Worm (Caenorhabditis elegans) whole organism, L1 larva: ENCODE measurements around the gene rpl-36.A.

Experiments
- C34B4.2 ChIP-seq: sonication (generic microtip); optimal IDR thresholded peaks from 2 replicates; lab custom pipeline; 2017; ENCODE audit warnings: mild to moderate bottlenecking, missing genetic modification characterization, missing compliant biosample characterization
- Y116A8C.19 ChIP-seq: sonication (generic microtip); optimal IDR thresholded peaks from 2 replicates; lab custom pipeline; 2016; ENCODE audit warnings: missing compliant biosample characterization, missing genetic modification characterization, borderline replicate concordance
- aha-1 ChIP-seq: fragments of 150-350 bp; optimal IDR thresholded peaks from 2 replicates; lab custom pipeline; 2014; ENCODE audit warnings: missing biosample characterization, missing genetic modification characterization
- alr-1 ChIP-seq: fragments of 200-800 bp; sonication (Bioruptor generic); optimal IDR thresholded peaks from 2 replicates; lab custom pipeline; 2018; ENCODE audit warnings: borderline replicate concordance, mild to moderate bottlenecking, missing genetic modification characterization, missing compliant biosample characterization
- aly-2 ChIP-seq: fragments of 150-350 bp; optimal IDR thresholded peaks from 2 replicates; lab custom pipeline; 2014; ENCODE audit warnings: missing biosample characterization, missing genetic modification characterization
- ama-1 ChIP-seq: fragments of 150-350 bp; optimal IDR thresholded peaks from 2 replicates; lab custom pipeline; 2014
- blmp-1 ChIP-seq: fragments of 150-350 bp; optimal IDR thresholded peaks from 2 replicates; lab custom pipeline; 2014; ENCODE audit warnings: missing biosample characterization, missing genetic modification characterization
- ces-1 ChIP-seq: fragments of 150-350 bp; optimal IDR thresholded peaks from 2 replicates; lab custom pipeline; 2014; ENCODE audit warnings: missing biosample characterization, missing genetic modification reagents, missing genetic modification characterization
- dpl-1 ChIP-seq, 3 experiments: fragments of 150-350 bp in 2 of 3; sonication (generic microtip) in 1 of 3; optimal IDR thresholded peaks; 2 replicates each; lab custom pipeline; 2014 to 2017; ENCODE audit warnings: missing biosample characterization in 3 of 3, missing genetic modification characterization in 3 of 3, missing genetic modification reagents in 3 of 3
- efl-1 ChIP-seq, 4 experiments: fragments of 150-350 bp; optimal IDR thresholded peaks in 3 of 4; peaks in 1 of 4; 1 replicate in 1 of 4; 2 replicates in 3 of 4; lab custom pipeline; 2014; ENCODE audit warnings: missing biosample characterization in 2 of 4, missing genetic modification characterization in 2 of 4, missing genetic modification reagents in 2 of 4
- egl-27 ChIP-seq, 2 experiments: fragments of 150-350 bp in 1 of 2; sonication (generic microtip); optimal IDR thresholded peaks; 3 replicates each; lab custom pipeline; 2017 to 2018; ENCODE audit warnings: missing biosample characterization in 2 of 2, missing genetic modification characterization in 2 of 2, missing genetic modification reagents in 2 of 2
- elt-3 ChIP-seq, 6 experiments: fragments of 150-350 bp in 1 of 6; sonication (generic microtip); optimal IDR thresholded peaks; 2 replicates each; lab custom pipeline; 2017 to 2018; ENCODE audit warnings: missing biosample characterization in 6 of 6, missing genetic modification characterization in 6 of 6, inconsistent platforms in 1 of 6
- ets-5 ChIP-seq: fragments of 200-800 bp; sonication (Bioruptor generic); IDR thresholded peaks from 2 replicates; pipeline ENCODE4 v1.3.6; 2022; ENCODE audit warnings: missing genetic modification characterization, missing compliant biosample characterization
- fkh-10 ChIP-seq: sonication (generic microtip); optimal IDR thresholded peaks from 2 replicates; lab custom pipeline; 2017; ENCODE audit warnings: missing biosample characterization, missing genetic modification reagents, missing genetic modification characterization
- fos-1 ChIP-seq: fragments of 150-350 bp; optimal IDR thresholded peaks from 2 replicates; lab custom pipeline; 2014; ENCODE audit warnings: missing biosample characterization, missing genetic modification characterization
- hlh-4 ChIP-seq: sonication (generic microtip); optimal IDR thresholded peaks from 2 replicates; lab custom pipeline; 2016; ENCODE audit warnings: mild to moderate bottlenecking, missing genetic modification characterization, missing compliant biosample characterization
- irx-1 ChIP-seq: sonication (generic microtip); optimal IDR thresholded peaks from 2 replicates; lab custom pipeline; 2016; ENCODE audit warnings: missing genetic modification characterization, missing compliant biosample characterization
- lin-13 ChIP-seq: fragments of 150-350 bp; optimal IDR thresholded peaks from 2 replicates; lab custom pipeline; 2014; ENCODE audit warnings: missing biosample characterization, missing genetic modification reagents, missing genetic modification characterization
- lin-15B ChIP-seq: fragments of 150-350 bp; sonication (generic microtip); optimal IDR thresholded peaks from 3 replicates; lab custom pipeline; 2014; ENCODE audit warnings: missing biosample characterization, missing genetic modification characterization
- lin-35 ChIP-seq, 2 experiments: fragments of 150-350 bp; optimal IDR thresholded peaks; 2 replicates each; lab custom pipeline; 2014; ENCODE audit warnings: missing biosample characterization in 2 of 2, missing genetic modification characterization in 2 of 2, missing genetic modification reagents in 2 of 2
- lin-39 ChIP-seq: fragments of 150-350 bp; optimal IDR thresholded peaks from 2 replicates; lab custom pipeline; 2014; ENCODE audit warnings: missing biosample characterization, missing genetic modification reagents, missing genetic modification characterization
- mdl-1 ChIP-seq, 2 experiments: fragments of 150-350 bp; optimal IDR thresholded peaks; 2 replicates each; lab custom pipeline; 2014 to 2017; ENCODE audit warnings: missing biosample characterization in 2 of 2, missing genetic modification characterization in 2 of 2, inconsistent platforms in 1 of 2
- nhr-19 ChIP-seq: fragments of 200-800 bp; sonication (Bioruptor generic); conservative IDR thresholded peaks from 2 replicates; pipeline ENCODE4 v1.3.6; 2022; ENCODE audit warnings: missing genetic modification characterization, missing compliant biosample characterization
- nhr-47 ChIP-seq: sonication (generic microtip); optimal IDR thresholded peaks from 2 replicates; lab custom pipeline; 2016; ENCODE audit warnings: mild to moderate bottlenecking, missing genetic modification characterization, moderate library complexity, missing compliant biosample characterization
- nhr-76 ChIP-seq: sonication (generic microtip); optimal IDR thresholded peaks from 2 replicates; lab custom pipeline; 2017; ENCODE audit warnings: missing biosample characterization, missing genetic modification characterization
- nhr-85 ChIP-seq: sonication (generic microtip); peaks from one replicate; lab custom pipeline; 2016; ENCODE audit warnings: missing genetic modification characterization, inconsistent platforms, missing compliant biosample characterization
- nhr-90 ChIP-seq: sonication (generic microtip); optimal IDR thresholded peaks from 2 replicates; lab custom pipeline; 2016; ENCODE audit warnings: mild to moderate bottlenecking, missing genetic modification characterization, missing compliant biosample characterization; ENCODE audit not compliant: poor library complexity
- pax-3 ChIP-seq: fragments of 200-800 bp; sonication (Bioruptor generic); optimal IDR thresholded peaks from 2 replicates; lab custom pipeline; 2018; ENCODE audit warnings: mild to moderate bottlenecking, missing genetic modification characterization, moderate library complexity, missing compliant biosample characterization
- rnt-1 ChIP-seq: sonication (generic microtip); optimal IDR thresholded peaks from 2 replicates; lab custom pipeline; 2016; ENCODE audit warnings: mild to moderate bottlenecking, missing genetic modification characterization, moderate library complexity, missing compliant biosample characterization
- snpc-4 ChIP-seq: fragments of 150-350 bp; optimal IDR thresholded peaks from 2 replicates; lab custom pipeline; 2014; ENCODE audit warnings: missing biosample characterization, missing genetic modification characterization
- snu-23 ChIP-seq: sonication (generic microtip); optimal IDR thresholded peaks from 2 replicates; lab custom pipeline; 2016; ENCODE audit warnings: missing genetic modification characterization, missing compliant biosample characterization
- sox-4 ChIP-seq: sonication (generic microtip); optimal IDR thresholded peaks from 2 replicates; lab custom pipeline; 2016; ENCODE audit warnings: missing genetic modification characterization, missing compliant biosample characterization
- swsn-7 ChIP-seq: sonication (generic microtip); optimal IDR thresholded peaks from 2 replicates; lab custom pipeline; 2016; ENCODE audit warnings: missing genetic modification characterization, missing compliant biosample characterization
- unc-130 ChIP-seq: fragments of 150-350 bp; optimal IDR thresholded peaks from 2 replicates; lab custom pipeline; 2017; ENCODE audit warnings: missing biosample characterization, missing genetic modification characterization, inconsistent platforms
- unc-62 ChIP-seq: fragments of 150-350 bp; optimal IDR thresholded peaks from 2 replicates; lab custom pipeline; 2014; ENCODE audit warnings: missing biosample characterization, missing genetic modification reagents, missing genetic modification characterization
- unc-86 ChIP-seq: sonication (generic microtip); optimal IDR thresholded peaks from 2 replicates; lab custom pipeline; 2016; ENCODE audit warnings: missing genetic modification characterization, missing compliant biosample characterization
- unc-98 ChIP-seq: fragments of 200-800 bp; sonication (Bioruptor generic); IDR thresholded peaks from 2 replicates; pipeline ENCODE4 v1.3.6; 2022; ENCODE audit warnings: missing genetic modification characterization, missing compliant biosample characterization
- xbp-1 ChIP-seq: sonication (generic microtip); optimal IDR thresholded peaks from 2 replicates; lab custom pipeline; 2016; ENCODE audit warnings: missing genetic modification characterization, missing compliant biosample characterization

Gene rpl-36.A

DNA sequence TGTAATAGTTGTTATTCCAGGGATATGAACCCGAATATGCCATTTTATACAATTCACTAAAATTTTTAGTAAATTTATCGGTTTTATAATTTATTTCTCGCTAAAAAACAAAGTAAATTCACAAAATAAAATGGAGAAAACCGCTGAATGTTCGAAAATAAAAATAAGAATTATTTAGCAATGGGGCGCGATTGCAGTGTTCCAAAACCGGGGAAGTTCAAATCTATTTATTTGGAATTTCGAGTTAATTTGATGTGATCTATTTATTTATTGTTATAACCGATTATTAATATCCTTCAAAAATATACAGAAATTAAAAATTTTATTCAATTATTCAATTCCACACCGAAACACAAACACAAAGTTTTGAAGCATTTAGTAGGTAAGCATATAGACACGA is 35.5 kb upstream of the rpl-36.A start, which contains the start of gene F40F8.11 (continued):
- TF ChIP-seq irx-1 (tag; lab: Kevin White, UChicago) = no peak
- TF ChIP-seq efl-1 (optimal IDR thresholded peaks at IDR 0.05; lab: Kevin White, UChicago) = peak; percentile 49 to 88
- peak; percentile 90 to 99 for TF ChIP-seq efl-1 (GFP tag; optimal IDR thresholded peaks at IDR 0.05 in 1 of 2; lab: Kevin White, UChicago)
- TF ChIP-seq egl-27 (tag; optimal IDR thresholded peaks at IDR 0.05; lab: Kevin White, UChicago) = no peak
- no peak for TF ChIP-seq fos-1 (tag; lab: Kevin White, UChicago)
- TF ChIP-seq blmp-1 (tag; lab: Kevin White, UChicago) = peak; percentile 35
- no peak for TF ChIP-seq nhr-90 (tag; lab: Kevin White, UChicago)
- peak; percentile 89 to 95 for TF ChIP-seq lin-35 (GFP tag; optimal IDR thresholded peaks at IDR 0.05; lab: Kevin White, UChicago)
- TF ChIP-seq lin-15B (tag; lab: Kevin White, UChicago) = no peak
- TF ChIP-seq hlh-4 (tag; lab: Kevin White, UChicago) = no peak
- peak; percentile 80 to 91 (median 88) for TF ChIP-seq dpl-1 (GFP tag; optimal IDR thresholded peaks at IDR 0.05; lab: Kevin White, UChicago)
- TF ChIP-seq ets-5 (GFP tag; lab: Robert Waterston, UW) = no peak
- TF ChIP-seq unc-130 (tag; lab: Kevin White, UChicago) = no peak
- TF ChIP-seq Y116A8C.19 (tag; lab: Kevin White, UChicago) = no peak
- no peak for TF ChIP-seq aly-2
- TF ChIP-seq lin-39 (tag; lab: Kevin White, UChicago) = peak; percentile 8
- TF ChIP-seq sox-4 (tag; lab: Kevin White, UChicago) = no peak
- TF ChIP-seq nhr-85 (tag; lab: Kevin White, UChicago) = peak; percentile 76
- peak; percentile 28; the same call in 1 of the 2 replicates for TF ChIP-seq nhr-19 (GFP tag; lab: Robert Waterston, UW)
- TF ChIP-seq unc-98 = no peak
- TF ChIP-seq nhr-76 (tag; lab: Kevin White, UChicago) = no peak
- TF ChIP-seq xbp-1 (tag; lab: Kevin White, UChicago) = peak; percentile 21
- TF ChIP-seq swsn-7 (tag; lab: Kevin White, UChicago) = peak; percentile 20
- TF ChIP-seq fkh-10 (GFP tag; lab: Kevin White, UChicago) = no peak
- TF ChIP-seq lin-13 (GFP tag; lab: Kevin White, UChicago) = no peak
- no peak for TF ChIP-seq alr-1
- no peak for TF ChIP-seq aha-1
- no peak for TF ChIP-seq ces-1 (GFP tag; lab: Kevin White, UChicago)
- peak; percentile 24 for TF ChIP-seq rnt-1 (tag; lab: Kevin White, UChicago)
- no peak for TF ChIP-seq pax-3
- peak; percentile 3 for TF ChIP-seq unc-86 (tag; lab: Kevin White, UChicago)

DNA sequence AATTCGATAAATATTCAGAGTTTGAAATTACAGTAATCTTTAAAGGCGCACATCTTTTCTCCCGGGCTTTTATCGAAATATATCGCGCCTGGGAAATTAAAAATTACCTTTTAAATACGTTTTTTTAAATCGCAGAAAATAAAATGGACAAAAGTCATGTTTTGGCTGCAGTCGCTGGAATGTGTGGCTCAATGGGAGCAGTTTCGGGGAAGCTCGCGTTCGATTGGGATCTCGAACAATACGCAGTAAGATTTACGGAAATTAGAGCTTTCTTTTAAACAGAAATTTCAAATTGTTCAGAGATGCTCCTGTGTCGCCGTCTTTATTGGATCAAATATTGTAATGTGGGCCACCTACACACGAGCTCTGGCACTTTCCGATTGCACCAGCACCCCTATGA is 32.5 kb upstream of the rpl-36.A start, which contains the start of gene F40F8.12:
Gene F40F8.12, plus strand, starts transcription at position 301 of the 400 bp plus-strand sequence.
- no peak for TF ChIP-seq hlh-4 (tag; lab: Kevin White, UChicago)
- TF ChIP-seq snu-23 (GFP tag; lab: Kevin White, UChicago) = no peak
- TF ChIP-seq nhr-47 (tag; lab: Kevin White, UChicago) = no peak
- no peak for TF ChIP-seq snpc-4
- no peak for TF ChIP-seq lin-35 (GFP tag; optimal IDR thresholded peaks at IDR 0.05; lab: Kevin White, UChicago)
- TF ChIP-seq elt-3 (tag; optimal IDR thresholded peaks at IDR 0.05; lab: Kevin White, UChicago) = no peak
- no peak for TF ChIP-seq ama-1
- TF ChIP-seq nhr-85 (tag; lab: Kevin White, UChicago) = no peak
- TF ChIP-seq, all 84 proteins: peak for 0

DNA sequence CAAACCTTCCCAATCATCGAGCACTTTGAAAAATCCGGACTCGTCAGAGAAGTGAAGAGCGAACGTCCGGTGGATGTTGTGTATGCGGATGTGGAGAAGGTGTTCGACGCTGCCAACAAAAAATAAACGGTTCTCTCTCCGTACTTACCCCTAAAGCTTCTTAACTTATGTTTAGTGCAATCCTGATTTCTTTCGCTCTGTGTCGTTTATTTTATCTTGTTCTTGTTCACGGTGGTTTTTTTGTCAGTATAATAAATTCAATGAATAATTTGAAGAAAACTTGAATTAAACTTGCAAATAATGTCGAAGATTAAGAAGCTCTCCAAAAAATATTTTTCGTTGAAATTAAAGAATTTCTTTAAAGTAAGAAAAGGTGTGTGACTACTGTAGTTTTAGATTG is 32.0 kb upstream of the rpl-36.A start, which contains the start of gene F40F8.3:
Gene F40F8.3, plus strand, starts transcription at position 301 of the 400 bp plus-strand sequence.
- TF ChIP-seq C34B4.2 (tag; lab: Kevin White, UChicago) = no peak
- no peak for TF ChIP-seq nhr-76 (tag; lab: Kevin White, UChicago)
- no peak for TF ChIP-seq aly-2
- TF ChIP-seq mdl-1 (tag; optimal IDR thresholded peaks at IDR 0.05; lab: Kevin White, UChicago) = no peak
- no peak for TF ChIP-seq unc-62 (GFP tag; lab: Kevin White, UChicago)
- TF ChIP-seq dpl-1 (GFP tag; optimal IDR thresholded peaks at IDR 0.05; lab: Kevin White, UChicago) = no peak
